Fruit fly (Drosophila melanogaster) S2 (cell line): ENCODE results near the gene CG34174.

Experiments used
- CG8478 ChIP-seq: fragments of >200 bp; optimal IDR thresholded peaks from 2 replicates; lab custom pipeline; 2018
- CTCF ChIP-seq, 2 experiments: fragments of >200 bp; optimal IDR thresholded peaks; 2 replicates each; lab custom pipeline; 2018

DNA sequence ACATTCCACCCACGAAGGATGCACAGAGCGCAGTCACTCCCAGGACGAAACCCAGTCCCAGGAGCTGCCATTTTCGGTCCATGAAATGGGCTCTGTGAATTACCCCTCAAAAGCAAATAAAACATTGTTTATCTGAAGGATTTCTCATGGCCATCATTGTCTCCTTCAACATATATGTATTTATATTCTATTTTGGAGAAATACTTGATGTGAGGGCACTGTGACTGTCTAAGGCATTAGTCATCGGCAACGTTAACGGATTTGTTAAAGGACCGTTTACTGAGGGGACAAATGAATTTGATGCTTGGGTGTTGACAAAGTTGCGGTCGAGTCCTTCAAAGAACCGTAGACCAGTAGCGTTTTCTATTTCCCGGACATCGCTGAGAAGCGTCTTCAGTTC, 25.2 kb downstream of the CG34174 start, which contains the start of gene Tengl2:
- no peak for TF ChIP-seq CG8478 (lab: Kevin White, UChicago)
- no peak for TF ChIP-seq CTCF (optimal IDR thresholded peaks at IDR 0.05; lab: Kevin White, UChicago)
